Worm (Caenorhabditis elegans) whole organism, midembryonic: ENCODE results near the gene cdr-4.

Experiments
- T22C8.4 ChIP-seq: fragments of 200-800 bp; sonication (Bioruptor generic); IDR thresholded peaks from 2 replicates; pipeline ENCODE4 v1.3.6; 2022; ENCODE audit warnings: missing genetic modification characterization, missing compliant biosample characterization
- cog-1 ChIP-seq: sonication (generic microtip); optimal IDR thresholded peaks from 2 replicates; lab custom pipeline; 2016; ENCODE audit warnings: missing genetic modification characterization, missing compliant biosample characterization
- flt-1 ChIP-seq: fragments of 200-800 bp; sonication (Bioruptor generic); IDR thresholded peaks from 2 replicates; pipeline ENCODE4 v1.3.6; 2022; ENCODE audit warnings: missing genetic modification characterization, missing compliant biosample characterization
- klf-2 ChIP-seq: fragments of 200-800 bp; sonication (Bioruptor generic); conservative IDR thresholded peaks from 2 replicates; pipeline ENCODE4 v1.3.6; 2022; ENCODE audit warnings: missing genetic modification reagents, missing genetic modification characterization, missing compliant biosample characterization
- med-1 ChIP-seq: sonication (generic microtip); optimal IDR thresholded peaks from 2 replicates; lab custom pipeline; 2017; ENCODE audit warnings: missing genetic modification characterization, mild to moderate bottlenecking, missing compliant biosample characterization, antibody characterized with exemption, missing genetic modification reagents; ENCODE audit not compliant: insufficient read depth
- ref-1 ChIP-seq: fragments of 200-800 bp; sonication (Bioruptor generic); conservative IDR thresholded peaks from 2 replicates; pipeline ENCODE4 v1.3.6; 2022; ENCODE audit warnings: missing genetic modification reagents, missing genetic modification characterization, missing compliant biosample characterization
- tab-1 ChIP-seq: fragments of 200-800 bp; sonication (Bioruptor generic); IDR thresholded peaks from 2 replicates; pipeline ENCODE4 v1.3.6; 2022; ENCODE audit warnings: missing genetic modification characterization, missing compliant biosample characterization
- ztf-23 ChIP-seq: fragments of 200-800 bp; sonication (Bioruptor generic); IDR thresholded peaks from 2 replicates; pipeline ENCODE4 v1.3.6; 2022; ENCODE audit warnings: missing genetic modification reagents, missing genetic modification characterization, missing compliant biosample characterization
- ztf-29 ChIP-seq: fragments of 200-800 bp; sonication (Bioruptor generic); IDR thresholded peaks from 2 replicates; pipeline ENCODE4 v1.3.6; 2022; ENCODE audit warnings: missing genetic modification reagents, missing genetic modification characterization, missing compliant biosample characterization

cdr-4 gene

DNA sequence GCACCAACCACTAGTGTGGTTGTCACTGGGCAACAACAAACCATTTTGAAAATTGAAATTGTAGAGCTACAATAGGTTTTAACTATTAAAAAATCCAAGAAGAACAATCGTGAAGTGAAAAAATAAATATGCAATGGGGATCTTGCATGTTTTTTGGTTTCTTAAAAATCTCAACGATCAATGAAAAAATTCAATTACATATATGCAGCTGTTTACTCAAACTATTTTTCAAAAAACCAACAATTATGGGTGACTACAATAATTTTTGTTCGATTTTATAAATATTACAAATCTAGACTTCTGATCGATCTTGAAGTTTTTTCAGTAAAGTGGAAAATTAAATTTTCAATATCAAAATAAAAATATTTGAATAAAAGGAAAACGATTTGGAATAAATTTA is at the start of gene cdr-4:
Gene cdr-4, minus strand, starts transcription at position 101 of the 400 bp plus-strand sequence.
- TF ChIP-seq tab-1 (GFP tag; lab: Robert Waterston, UW): no peak
- no peak for TF ChIP-seq cog-1
- no peak for TF ChIP-seq ztf-23 (GFP tag; lab: Robert Waterston, UW)
- no peak for TF ChIP-seq klf-2
- no peak for TF ChIP-seq T22C8.4 (GFP tag; lab: Robert Waterston, UW)
- TF ChIP-seq flt-1 (GFP tag; lab: Robert Waterston, UW): no peak

DNA sequence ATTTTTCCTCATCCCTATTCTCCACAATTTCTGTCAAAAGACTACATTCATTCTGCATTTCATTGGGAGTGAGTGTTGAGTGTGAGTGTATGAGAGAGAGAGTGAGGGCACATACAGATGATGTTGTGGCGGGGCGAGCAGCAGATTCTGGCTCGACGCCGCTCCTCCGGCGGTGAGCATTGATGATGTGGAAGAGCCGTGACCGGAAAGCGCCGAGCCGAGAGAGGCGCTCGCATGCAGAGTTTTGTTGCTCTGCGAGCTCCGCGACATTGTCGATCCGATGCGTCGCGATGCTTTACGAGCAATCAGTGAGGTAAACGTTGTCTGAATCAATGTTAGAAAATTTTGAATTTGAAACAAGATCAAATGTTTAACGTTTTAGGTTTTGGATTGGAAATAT is 47.3 kb upstream of the cdr-4 start:
- no peak for TF ChIP-seq flt-1 (GFP tag; lab: Robert Waterston, UW)
- TF ChIP-seq tab-1 (GFP tag; lab: Robert Waterston, UW): no peak
- TF ChIP-seq klf-2: no peak
- no peak for TF ChIP-seq ztf-29 (GFP tag; lab: Robert Waterston, UW)
- TF ChIP-seq cog-1: no peak
- no peak for TF ChIP-seq ref-1 (GFP tag; lab: Robert Waterston, UW)
- TF ChIP-seq ztf-23 (GFP tag; lab: Robert Waterston, UW): no peak
- no peak for TF ChIP-seq med-1 (GFP tag; lab: Kevin White, UChicago)
- no peak for TF ChIP-seq T22C8.4 (GFP tag; lab: Robert Waterston, UW)

DNA sequence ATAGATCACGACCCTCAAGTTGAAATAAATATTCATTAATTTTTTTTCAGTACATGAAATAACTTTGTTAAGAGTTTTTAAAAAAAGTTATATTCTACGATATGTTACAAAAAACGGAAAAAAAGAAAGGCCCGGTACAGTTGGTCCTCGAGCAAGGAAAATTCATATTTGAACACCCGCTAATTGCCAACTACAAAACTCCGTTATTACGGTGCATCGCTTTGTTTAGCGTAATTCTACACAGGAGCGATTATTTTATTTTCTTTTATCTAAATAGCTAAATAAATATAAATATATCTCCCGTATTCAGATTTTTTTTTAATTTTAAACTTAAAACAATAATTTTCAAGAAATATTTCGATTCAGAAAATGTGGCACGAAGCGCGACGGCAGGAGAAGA is 42.0 kb upstream of the cdr-4 start, which contains the start of gene F28C1.1:
Gene F28C1.1, plus strand, starts transcription at position 365 of the 400 bp plus-strand sequence.
- no peak for TF ChIP-seq ztf-29 (GFP tag; lab: Robert Waterston, UW)
- no peak for TF ChIP-seq T22C8.4 (GFP tag; lab: Robert Waterston, UW)
- TF ChIP-seq ref-1 (GFP tag; lab: Robert Waterston, UW): no peak
- TF ChIP-seq flt-1 (GFP tag; lab: Robert Waterston, UW): no peak
- TF ChIP-seq med-1 (GFP tag; lab: Kevin White, UChicago): no peak
- TF ChIP-seq klf-2: no peak
- TF ChIP-seq cog-1: no peak
- TF ChIP-seq tab-1 (GFP tag; lab: Robert Waterston, UW): no peak
- no peak for TF ChIP-seq ztf-23 (GFP tag; lab: Robert Waterston, UW)

DNA sequence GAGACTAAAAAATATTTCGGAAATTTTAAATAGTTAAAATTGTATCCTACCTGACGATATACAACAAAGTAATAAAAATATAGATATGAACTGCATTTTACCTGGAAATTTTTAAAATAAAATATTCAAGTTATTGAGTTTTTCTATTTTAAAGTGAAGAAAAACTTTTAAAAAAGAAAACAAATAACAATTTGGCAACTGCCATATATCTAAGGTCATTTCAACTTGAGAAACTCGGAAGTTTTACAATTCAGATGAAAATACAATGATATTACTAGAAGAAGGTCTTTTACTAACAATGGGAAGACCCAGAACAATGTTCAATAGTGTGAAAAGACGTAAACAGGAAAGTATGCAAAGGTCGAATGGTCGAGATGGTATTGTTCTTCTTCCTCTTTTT is 41.5 kb upstream of the cdr-4 start, which contains the start of gene C54D10.10:
Gene C54D10.10, minus strand, starts transcription at position 101 of the 400 bp plus-strand sequence.
- TF ChIP-seq flt-1 (GFP tag; lab: Robert Waterston, UW): no peak
- TF ChIP-seq ztf-23 (GFP tag; lab: Robert Waterston, UW): no peak
- no peak for TF ChIP-seq med-1 (GFP tag; lab: Kevin White, UChicago)
- no peak for TF ChIP-seq T22C8.4 (GFP tag; lab: Robert Waterston, UW)
- TF ChIP-seq ref-1 (GFP tag; lab: Robert Waterston, UW): no peak
- no peak for TF ChIP-seq klf-2
- TF ChIP-seq cog-1: no peak
- no peak for TF ChIP-seq tab-1 (GFP tag; lab: Robert Waterston, UW)
- TF ChIP-seq ztf-29 (GFP tag; lab: Robert Waterston, UW): no peak

DNA sequence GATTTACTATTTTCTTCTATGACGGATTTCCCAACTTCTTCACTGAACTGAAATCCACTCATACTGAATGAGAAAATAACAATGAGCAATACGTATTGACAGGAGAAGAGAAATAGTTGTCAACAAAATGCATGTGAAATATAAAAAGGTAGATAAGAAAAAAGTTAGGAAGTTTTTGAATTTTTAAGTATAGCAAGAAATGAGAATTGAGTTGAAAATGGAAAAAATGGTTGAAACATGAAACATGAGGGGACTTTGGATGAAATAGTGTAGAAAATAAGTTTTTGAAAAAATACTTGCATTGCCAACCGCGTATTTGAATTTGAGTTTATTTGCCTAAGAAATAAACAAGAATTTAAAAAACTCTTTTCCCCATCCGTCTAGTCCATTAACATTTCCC is 38.5 kb upstream of the cdr-4 start, which contains the start of the genes pals-38 and C54D10.9:
Gene pals-38, minus strand, starts transcription at position 101 of the 400 bp plus-strand sequence.
Gene C54D10.9, plus strand, starts transcription at position 259 of the 400 bp plus-strand sequence.
- no peak for TF ChIP-seq tab-1 (GFP tag; lab: Robert Waterston, UW)
- TF ChIP-seq flt-1 (GFP tag; lab: Robert Waterston, UW): no peak
- no peak for TF ChIP-seq med-1 (GFP tag; lab: Kevin White, UChicago)
- no peak for TF ChIP-seq T22C8.4 (GFP tag; lab: Robert Waterston, UW)
- no peak for TF ChIP-seq ztf-23 (GFP tag; lab: Robert Waterston, UW)
- TF ChIP-seq ref-1 (GFP tag; lab: Robert Waterston, UW): no peak
- TF ChIP-seq ztf-29 (GFP tag; lab: Robert Waterston, UW): no peak
- no peak for TF ChIP-seq klf-2
- no peak for TF ChIP-seq cog-1

DNA sequence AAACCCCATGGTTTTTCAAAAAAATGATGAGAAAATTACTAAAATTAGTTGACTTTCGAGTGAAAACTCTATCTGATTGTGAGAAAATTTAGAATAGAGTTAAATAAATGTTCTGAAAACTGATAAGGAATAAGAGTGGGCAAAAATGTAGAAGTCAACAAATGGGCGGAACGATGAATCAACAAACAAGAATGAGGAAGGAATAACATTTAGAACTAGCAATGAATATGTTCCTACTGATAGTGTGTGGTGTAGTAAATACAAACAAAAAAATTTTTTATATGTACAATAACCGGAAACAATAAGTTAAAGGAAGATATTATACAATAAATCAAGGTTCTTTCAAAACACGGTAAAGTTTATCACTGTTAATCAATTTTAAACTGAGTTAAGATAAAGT is 35.3 kb upstream of the cdr-4 start, which contains the start of gene pals-39:
Gene pals-39, minus strand, starts transcription at position 101 of the 400 bp plus-strand sequence.
- TF ChIP-seq med-1 (GFP tag; lab: Kevin White, UChicago) (no peak), ref-1 (GFP tag; lab: Robert Waterston, UW) (no peak), ztf-29 (GFP tag; lab: Robert Waterston, UW) (no peak), klf-2 (no peak), T22C8.4 (GFP tag; lab: Robert Waterston, UW) (no peak), ztf-23 (GFP tag; lab: Robert Waterston, UW) (no peak), cog-1 (no peak), tab-1 (GFP tag; lab: Robert Waterston, UW) (no peak), flt-1 (GFP tag; lab: Robert Waterston, UW) (no peak)

DNA sequence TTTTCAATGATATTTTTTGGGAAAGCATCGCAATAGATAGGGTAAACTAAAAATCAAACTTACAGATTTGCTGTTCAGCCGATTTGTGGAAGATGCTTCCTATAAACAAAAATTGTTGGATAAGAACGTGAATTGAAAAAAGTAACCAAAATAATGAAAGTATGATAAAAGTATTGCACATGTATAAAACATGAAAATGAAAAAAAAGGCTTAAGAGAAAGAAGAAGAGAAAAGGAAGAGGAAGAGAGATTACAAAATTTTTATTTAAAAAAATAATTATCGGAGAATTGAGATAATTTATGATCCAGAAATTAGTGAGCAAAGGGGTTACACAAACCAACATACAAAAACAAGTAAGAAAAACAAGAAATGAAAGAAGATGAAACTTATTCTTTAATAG is 33.0 kb upstream of the cdr-4 start, which contains the start of gene pals-37:
Gene pals-37, minus strand, starts transcription at position 101 of the 400 bp plus-strand sequence.
- no peak for TF ChIP-seq klf-2
- no peak for TF ChIP-seq cog-1
- no peak for TF ChIP-seq T22C8.4 (GFP tag; lab: Robert Waterston, UW)
- TF ChIP-seq ztf-23 (GFP tag; lab: Robert Waterston, UW): no peak
- TF ChIP-seq med-1 (GFP tag; lab: Kevin White, UChicago): no peak

DNA sequence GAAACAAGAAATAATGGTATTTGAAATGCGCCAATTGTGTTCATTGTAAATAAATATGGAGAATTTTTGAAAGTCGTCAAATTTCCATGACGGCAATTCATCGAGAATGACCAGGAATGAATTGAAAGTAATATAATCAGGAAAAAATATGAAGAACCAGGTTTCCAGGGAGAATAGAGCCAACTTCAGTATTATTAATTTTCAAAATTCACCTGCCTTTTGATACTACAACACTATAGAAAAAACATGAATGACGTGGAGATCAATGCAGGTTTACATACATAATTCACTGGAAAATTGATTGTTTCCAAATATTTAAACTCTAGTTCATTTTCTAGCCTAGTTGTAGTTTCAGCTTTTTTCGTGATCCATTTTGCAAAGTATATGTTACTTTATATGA is 25.3 kb upstream of the cdr-4 start, which contains the start of gene srh-25:
Gene srh-25, minus strand, starts transcription at position 101 of the 400 bp plus-strand sequence.
- TF ChIP-seq med-1 (GFP tag; lab: Kevin White, UChicago): no peak
- no peak for TF ChIP-seq flt-1 (GFP tag; lab: Robert Waterston, UW)
- TF ChIP-seq ztf-29 (GFP tag; lab: Robert Waterston, UW): no peak
- TF ChIP-seq T22C8.4 (GFP tag; lab: Robert Waterston, UW): no peak
- TF ChIP-seq ref-1 (GFP tag; lab: Robert Waterston, UW): no peak

DNA sequence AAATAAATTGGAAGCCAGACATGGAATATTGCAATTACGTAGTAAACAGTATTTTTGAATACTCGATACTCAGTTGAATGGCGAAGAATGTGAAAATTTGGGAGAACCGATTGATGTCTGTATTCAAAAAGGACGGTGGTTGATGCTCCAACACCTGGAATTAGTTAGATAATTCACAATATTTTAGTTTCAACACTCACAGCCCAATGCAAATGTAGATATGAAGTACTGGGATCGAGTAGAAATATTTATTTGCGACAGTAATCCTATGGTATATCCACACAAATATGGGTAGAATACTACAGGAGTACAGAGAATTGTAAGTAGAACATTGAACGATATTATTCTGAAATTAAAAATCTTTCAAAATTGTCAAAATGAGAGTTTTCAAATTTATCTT is 24.7 kb upstream of the cdr-4 start:
- no peak for TF ChIP-seq klf-2
- TF ChIP-seq ztf-29 (GFP tag; lab: Robert Waterston, UW): no peak
- no peak for TF ChIP-seq flt-1 (GFP tag; lab: Robert Waterston, UW)
- TF ChIP-seq tab-1 (GFP tag; lab: Robert Waterston, UW): no peak

DNA sequence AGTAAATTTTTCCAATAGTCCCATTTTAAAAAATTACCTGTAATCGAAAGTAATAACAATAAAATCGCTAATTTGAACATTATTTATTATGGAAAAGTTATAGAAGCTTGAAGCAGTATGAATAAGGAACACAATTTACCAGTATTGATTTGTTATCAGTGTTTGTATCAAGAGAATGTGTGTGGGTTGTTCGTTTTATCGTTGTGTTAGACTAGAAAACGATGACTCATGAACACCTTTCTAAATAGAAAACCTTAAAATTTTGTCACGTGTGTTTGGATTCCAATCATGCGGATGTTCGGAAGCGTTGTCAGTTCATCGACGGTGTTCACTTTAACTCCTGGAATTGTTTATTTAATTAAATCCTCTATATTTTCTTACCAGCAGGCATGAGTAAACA is 23.7 kb upstream of the cdr-4 start, which contains the start of gene C54D10.13:
Gene C54D10.13, minus strand, starts transcription at position 179 of the 400 bp plus-strand sequence.
- TF ChIP-seq cog-1: no peak
- no peak for TF ChIP-seq ztf-29 (GFP tag; lab: Robert Waterston, UW)
- no peak for TF ChIP-seq flt-1 (GFP tag; lab: Robert Waterston, UW)
- TF ChIP-seq tab-1 (GFP tag; lab: Robert Waterston, UW): no peak
- TF ChIP-seq ztf-23 (GFP tag; lab: Robert Waterston, UW): no peak
- TF ChIP-seq med-1 (GFP tag; lab: Kevin White, UChicago): no peak
- TF ChIP-seq T22C8.4 (GFP tag; lab: Robert Waterston, UW): no peak
- TF ChIP-seq klf-2: no peak
- no peak for TF ChIP-seq ref-1 (GFP tag; lab: Robert Waterston, UW)
